Worm (Caenorhabditis elegans): ENCODE data around the gene far-1.
A peak's percentile ranks its signal among the peaks of the same experiment; 100 is the strongest.

Gene far-1

ce11 chrIII:9081055-9081454 is at the start of gene far-1:
Gene far-1 (minus strand): TSS chrIII:9081179.
- TF ChIP-seq ces-1 (GFP tag; optimal IDR thresholded peaks at IDR 0.05) (no peak), nhr-28 (tag; optimal IDR thresholded peaks at IDR 0.05) (no peak), M03D4.4 (tag; optimal IDR thresholded peaks at IDR 0.05) (peak; percentile 8), hlh-1 (tag; optimal IDR thresholded peaks at IDR 0.05) (peak; percentile 57), unc-120 (tag; optimal IDR thresholded peaks at IDR 0.05; ENCODE audit: poor library complexity, severe bottlenecking) (peak; percentile 63), unc-62 (GFP tag; optimal IDR thresholded peaks at IDR 0.05) (peak; percentile 58)

ce11 chrIII:9130588-9130987 is 49.6 kb upstream of the far-1 start, which contains the start of gene ZK512.10:
Gene ZK512.10 (plus strand): TSS chrIII:9130888.
- TF ChIP-seq blmp-1 (tag; optimal IDR thresholded peaks at IDR 0.05) (no peak), ceh-43 (GFP tag; optimal IDR thresholded peaks at IDR 0.05) (no peak), unc-39 (tag; optimal IDR thresholded peaks at IDR 0.05) (no peak), lsy-2 (tag; optimal IDR thresholded peaks at IDR 0.05) (no peak), lin-13 (tag; optimal IDR thresholded peaks at IDR 0.05) (no peak)

- TF ChIP-seq cnd-1 (tag; optimal IDR thresholded peaks at IDR 0.05) (no peak), ceh-43 (GFP tag; optimal IDR thresholded peaks at IDR 0.05) (no peak), tbx-8 (GFP tag; optimal IDR thresholded peaks at IDR 0.05) (no peak), sem-2 (GFP tag; optimal IDR thresholded peaks at IDR 0.05) (no peak), lin-13 (tag; optimal IDR thresholded peaks at IDR 0.05) (no peak), elt-1 (tag; optimal IDR thresholded peaks at IDR 0.05; ENCODE audit: borderline replicate concordance, insufficient read depth) (no peak), nhr-2 (tag; optimal IDR thresholded peaks at IDR 0.05) (peak; percentile 65), ceh-83 (GFP tag; optimal IDR thresholded peaks at IDR 0.05) (no peak), blmp-1 (tag; optimal IDR thresholded peaks at IDR 0.05) (no peak), elt-3 (tag; optimal IDR thresholded peaks at IDR 0.05) (no peak), unc-62 (GFP tag; optimal IDR thresholded peaks at IDR 0.05) (no peak), pha-4 (tag; optimal IDR thresholded peaks at IDR 0.05) (no peak), nhr-12 (tag; optimal IDR thresholded peaks at IDR 0.05) (no peak), mep-1 (tag; optimal IDR thresholded peaks at IDR 0.05) (no peak), hlh-1 (tag; optimal IDR thresholded peaks at IDR 0.05) (no peak), nhr-28 (tag; optimal IDR thresholded peaks at IDR 0.05) (no peak), lsy-2 (tag; optimal IDR thresholded peaks at IDR 0.05) (peak; percentile 8), sptf-1 (tag; optimal IDR thresholded peaks at IDR 0.05) (no peak)
Measured at ce11 chrIII:9125789-9126304, 44.9 kb upstream of the far-1 start, which contains the start of gene sec-16A.1. Gene sec-16A.1 (plus strand): TSS chrIII:9125839.

ce11 chrIII:9118921-9119606 is 38.1 kb upstream of the far-1 start, which contains the start of gene ced-11:
Gene ced-11 (plus strand): TSS chrIII:9119556.
- no peak for TF ChIP-seq ceh-39 (tag; optimal IDR thresholded peaks at IDR 0.05)
- TF ChIP-seq mep-1 (tag; optimal IDR thresholded peaks at IDR 0.05) = no peak
- no peak for TF ChIP-seq sptf-1 (tag; optimal IDR thresholded peaks at IDR 0.05)
- TF ChIP-seq hlh-1 (tag; optimal IDR thresholded peaks at IDR 0.05) = no peak
- no peak for TF ChIP-seq lin-13 (tag; optimal IDR thresholded peaks at IDR 0.05)

- TF ChIP-seq hlh-1 (tag; optimal IDR thresholded peaks at IDR 0.05) (peak; percentile 74), ceh-39 (tag; optimal IDR thresholded peaks at IDR 0.05) (no peak), lsy-2 (tag; optimal IDR thresholded peaks at IDR 0.05) (no peak), nhr-28 (tag; optimal IDR thresholded peaks at IDR 0.05) (no peak), sem-2 (GFP tag; optimal IDR thresholded peaks at IDR 0.05) (no peak), bed-3 (GFP tag; optimal IDR thresholded peaks at IDR 0.05) (no peak), M03D4.4 (tag; optimal IDR thresholded peaks at IDR 0.05) (no peak), flh-1 (GFP tag; optimal IDR thresholded peaks at IDR 0.05) (no peak), mab-5 (tag; optimal IDR thresholded peaks at IDR 0.05) (no peak), cnd-1 (tag; optimal IDR thresholded peaks at IDR 0.05) (peak; percentile 25), unc-62 (GFP tag; optimal IDR thresholded peaks at IDR 0.05) (no peak)
Measured at ce11 chrIII:9118314-9118850, 37.4 kb upstream of the far-1 start, which contains the start of gene grl-11. Gene grl-11 (minus strand): TSS chrIII:9118364.

ce11 chrIII:9115745-9116144 is 34.8 kb upstream of the far-1 start:
- TF ChIP-seq bed-3 (GFP tag; optimal IDR thresholded peaks at IDR 0.05) = no peak
- no peak for TF ChIP-seq hlh-1 (tag; optimal IDR thresholded peaks at IDR 0.05)
- no peak for TF ChIP-seq nhr-28 (tag; optimal IDR thresholded peaks at IDR 0.05)
- no peak for TF ChIP-seq nhr-12 (tag; optimal IDR thresholded peaks at IDR 0.05)
- TF ChIP-seq mls-2 (tag; optimal IDR thresholded peaks at IDR 0.05) = no peak
- no peak for TF ChIP-seq elt-3 (tag; optimal IDR thresholded peaks at IDR 0.05)
- TF ChIP-seq M03D4.4 (tag; optimal IDR thresholded peaks at IDR 0.05) = no peak
- no peak for TF ChIP-seq nhr-237 (tag; optimal IDR thresholded peaks at IDR 0.05)
- TF ChIP-seq lin-32 (GFP tag; optimal IDR thresholded peaks at IDR 0.05) = no peak
- TF ChIP-seq ces-1 (GFP tag; optimal IDR thresholded peaks at IDR 0.05) = no peak

Measured in whole organism, mixed stage, embryonic.